Worm (Caenorhabditis elegans) whole organism, early embryonic: ENCODE results near the gene R160.10.

ENCODE experiments used
- B0310.2 ChIP-seq: sonication (generic microtip); optimal IDR thresholded peaks from 2 replicates; lab custom pipeline; 2016; ENCODE audit warnings: mild to moderate bottlenecking, missing genetic modification characterization, missing compliant biosample characterization
- F13C5.2 ChIP-seq: sonication (generic microtip); optimal IDR thresholded peaks from 2 replicates; lab custom pipeline; 2017; ENCODE audit warnings: mild to moderate bottlenecking, missing genetic modification characterization, inconsistent platforms, missing compliant biosample characterization
- aly-1 ChIP-seq: sonication (generic microtip); optimal IDR thresholded peaks from 2 replicates; lab custom pipeline; 2016; ENCODE audit warnings: missing genetic modification characterization, missing compliant biosample characterization
- ama-1 ChIP-seq: fragments of 150-350 bp; optimal IDR thresholded peaks from 2 replicates; lab custom pipeline; 2014
- ceh-13 ChIP-seq: fragments of 200-800 bp; sonication (Bioruptor generic); optimal IDR thresholded peaks from 2 replicates; lab custom pipeline; 2018; ENCODE audit warnings: mild to moderate bottlenecking, missing genetic modification characterization, missing compliant biosample characterization
- ceh-36 ChIP-seq: sonication (generic microtip); optimal IDR thresholded peaks from 2 replicates; lab custom pipeline; 2016; ENCODE audit warnings: missing genetic modification characterization, inconsistent platforms, missing compliant biosample characterization
- ets-7 ChIP-seq: sonication (generic microtip); optimal IDR thresholded peaks from 2 replicates; lab custom pipeline; 2016; ENCODE audit warnings: missing genotype, missing genetic modification characterization, missing compliant biosample characterization
- flt-1 ChIP-seq: fragments of 200-800 bp; sonication (Bioruptor generic); IDR thresholded peaks from 2 replicates; pipeline ENCODE4 v1.3.6; 2022; ENCODE audit warnings: missing genetic modification characterization, missing compliant biosample characterization
- hmbx-1 ChIP-seq: sonication (generic microtip); optimal IDR thresholded peaks from 2 replicates; lab custom pipeline; 2016; ENCODE audit warnings: mild to moderate bottlenecking, missing genetic modification characterization, missing compliant biosample characterization
- hmg-4 ChIP-seq: fragments of 200-800 bp; sonication (Bioruptor generic); optimal IDR thresholded peaks from 2 replicates; lab custom pipeline; 2018; ENCODE audit warnings: mild to moderate bottlenecking, missing genetic modification characterization, missing compliant biosample characterization
- hnd-1 ChIP-seq: sonication (generic microtip); optimal IDR thresholded peaks from 2 replicates; lab custom pipeline; 2016; ENCODE audit warnings: missing genetic modification characterization, missing compliant biosample characterization
- pes-1 ChIP-seq: fragments of 200-800 bp; sonication (Bioruptor generic); IDR thresholded peaks from 2 replicates; pipeline ENCODE4 v1.3.6; 2022; ENCODE audit warnings: missing genetic modification reagents, missing genetic modification characterization, missing compliant biosample characterization
- scrt-1 ChIP-seq: fragments of 200-800 bp; sonication (Bioruptor generic); IDR thresholded peaks from 2 replicates; pipeline ENCODE4 v1.3.6; 2022; ENCODE audit warnings: missing genetic modification characterization, missing compliant biosample characterization
- sea-1 ChIP-seq: fragments of 200-800 bp; sonication (Bioruptor generic); conservative IDR thresholded peaks from 2 replicates; pipeline ENCODE4 v1.3.6; 2022; ENCODE audit warnings: missing genetic modification characterization, missing compliant biosample characterization
- tbx-11 ChIP-seq: fragments of 200-800 bp; sonication (Bioruptor generic); IDR thresholded peaks from 2 replicates; pipeline ENCODE4 v1.3.6; 2022; ENCODE audit warnings: missing genetic modification characterization, missing compliant biosample characterization
- tbx-37 ChIP-seq: fragments of 200-800 bp; sonication (Bioruptor generic); conservative IDR thresholded peaks from 2 replicates; pipeline ENCODE4 v1.3.6; 2022; ENCODE audit warnings: missing genetic modification reagents, missing genetic modification characterization, missing compliant biosample characterization
- tra-4 ChIP-seq: sonication (generic microtip); optimal IDR thresholded peaks from 2 replicates; lab custom pipeline; 2017; ENCODE audit warnings: missing genetic modification characterization, missing compliant biosample characterization

R160.10 gene

DNA sequence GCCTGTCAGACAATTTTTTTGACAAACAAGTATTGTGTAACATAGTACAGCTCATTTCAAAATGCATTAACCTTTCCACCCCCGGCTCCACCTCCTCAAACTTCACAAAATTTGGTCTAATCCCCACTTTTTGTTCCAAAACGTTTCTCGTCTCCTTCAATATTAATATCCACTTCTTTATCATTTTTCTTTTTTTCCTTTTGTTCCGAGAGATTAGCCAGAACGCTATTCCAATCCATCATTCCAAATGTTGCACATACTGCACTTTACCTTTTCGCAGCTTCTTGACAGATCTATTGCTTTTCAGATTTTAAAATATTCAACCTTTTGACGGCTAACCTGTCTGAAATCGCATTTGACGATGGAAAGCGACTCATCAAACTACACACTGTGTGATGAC lies 35.5 kb upstream of the R160.10 start, which contains the start of gene D1079.1:
D1079.1 (plus strand) TSS at position 301 of the 400 bp plus-strand sequence.
- TF ChIP-seq pes-1 (GFP tag; lab: Robert Waterston, UW) (no peak), hmg-4 (GFP tag; lab: Kevin White, UChicago) (no peak), ceh-36 (tag; lab: Kevin White, UChicago) (no peak), F13C5.2 (tag; lab: Kevin White, UChicago) (no peak), tbx-37 (GFP tag; lab: Robert Waterston, UW) (no peak), tbx-11 (GFP tag; lab: Robert Waterston, UW) (no peak), tra-4 (tag; lab: Kevin White, UChicago) (no peak), hnd-1 (no peak), B0310.2 (no peak), sea-1 (GFP tag; lab: Robert Waterston, UW) (no peak), ceh-13 (no peak), flt-1 (GFP tag; lab: Robert Waterston, UW) (no peak), ets-7 (tag; lab: Kevin White, UChicago) (no peak), hmbx-1 (tag; lab: Kevin White, UChicago) (no peak), aly-1 (no peak)

- TF ChIP-seq F13C5.2 (tag; lab: Kevin White, UChicago) (no peak), ama-1 (lab: Kevin White, UChicago) (no peak), hmbx-1 (tag; lab: Kevin White, UChicago) (no peak), ceh-13 (no peak), ets-7 (tag; lab: Kevin White, UChicago) (no peak), scrt-1 (no peak), tra-4 (tag; lab: Kevin White, UChicago) (no peak)
These were observed 33.0 kb upstream of the R160.10 start for ce11 chrX:4400296-4400695.

ce11 chrX:4397460-4397859 lies 30.1 kb upstream of the R160.10 start:
- TF ChIP-seq ceh-36 (tag; lab: Kevin White, UChicago), result no peak
- no peak for TF ChIP-seq B0310.2
- TF ChIP-seq F13C5.2 (tag; lab: Kevin White, UChicago), result no peak
- no peak for TF ChIP-seq ama-1 (lab: Kevin White, UChicago)
- no peak for TF ChIP-seq scrt-1
- no peak for TF ChIP-seq ets-7 (tag; lab: Kevin White, UChicago)
- TF ChIP-seq pes-1 (GFP tag; lab: Robert Waterston, UW), result no peak
- TF ChIP-seq tbx-37 (GFP tag; lab: Robert Waterston, UW), result no peak
- TF ChIP-seq aly-1, result no peak
- no peak for TF ChIP-seq hmbx-1 (tag; lab: Kevin White, UChicago)
- TF ChIP-seq hnd-1, result no peak
- no peak for TF ChIP-seq ceh-13
- TF ChIP-seq hmg-4 (GFP tag; lab: Kevin White, UChicago), result no peak
- no peak for TF ChIP-seq tbx-11 (GFP tag; lab: Robert Waterston, UW)
- no peak for TF ChIP-seq tra-4 (tag; lab: Kevin White, UChicago)

- TF ChIP-seq tbx-37 (GFP tag; lab: Robert Waterston, UW), result peak; percentile 42; the same call in 1 of the 2 replicates
- no peak for TF ChIP-seq sea-1 (GFP tag; lab: Robert Waterston, UW)
- no peak for TF ChIP-seq pes-1 (GFP tag; lab: Robert Waterston, UW)
- no peak for TF ChIP-seq B0310.2
- TF ChIP-seq ama-1 (lab: Kevin White, UChicago), result no peak
- no peak for TF ChIP-seq hmbx-1 (tag; lab: Kevin White, UChicago)
- TF ChIP-seq hnd-1, result no peak
- peak; percentile 62 for TF ChIP-seq F13C5.2 (tag; lab: Kevin White, UChicago)
- TF ChIP-seq tbx-11 (GFP tag; lab: Robert Waterston, UW), result no peak
These were observed 27.9 kb upstream of the R160.10 start for ce11 chrX:4395073-4395850.

DNA sequence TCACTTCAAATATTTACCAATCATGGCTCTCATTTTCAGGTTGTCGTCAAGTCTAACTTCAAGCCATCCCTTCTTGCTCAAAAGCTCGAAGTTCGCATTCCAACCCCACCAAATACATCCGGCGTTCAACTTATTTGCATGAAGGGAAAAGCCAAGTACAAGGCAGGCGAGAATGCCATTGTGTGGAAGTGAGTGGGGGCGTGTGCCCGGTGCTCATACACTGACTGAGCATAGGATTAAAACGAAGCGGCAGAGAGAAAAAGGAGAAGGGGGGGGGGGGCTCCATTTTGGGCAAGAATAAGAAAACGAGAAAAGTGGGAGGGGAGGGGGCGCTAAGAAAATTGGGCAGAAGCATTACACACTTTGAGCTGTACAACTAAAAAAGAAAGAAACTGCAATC lies 24.4 kb upstream of the R160.10 start:
- TF ChIP-seq hmbx-1 (tag; lab: Kevin White, UChicago) (no peak), sea-1 (GFP tag; lab: Robert Waterston, UW) (no peak), ets-7 (tag; lab: Kevin White, UChicago) (no peak), scrt-1 (no peak), tbx-37 (GFP tag; lab: Robert Waterston, UW) (no peak), flt-1 (GFP tag; lab: Robert Waterston, UW) (no peak), ama-1 (lab: Kevin White, UChicago) (no peak), tbx-11 (GFP tag; lab: Robert Waterston, UW) (no peak), B0310.2 (no peak), hnd-1 (no peak)

ce11 chrX:4388834-4389409 lies 21.6 kb upstream of the R160.10 start, which contains the start of gene dpy-23:
dpy-23 (plus strand) TSS chrX:4389359.
- no peak for TF ChIP-seq B0310.2
- no peak for TF ChIP-seq pes-1 (GFP tag; lab: Robert Waterston, UW)
- TF ChIP-seq tbx-37 (GFP tag; lab: Robert Waterston, UW), result no peak
- TF ChIP-seq tra-4 (tag; lab: Kevin White, UChicago), result no peak
- TF ChIP-seq hmbx-1 (tag; lab: Kevin White, UChicago), result no peak
- TF ChIP-seq scrt-1, result no peak
- TF ChIP-seq ets-7 (tag; lab: Kevin White, UChicago), result no peak
- no peak for TF ChIP-seq ama-1 (lab: Kevin White, UChicago)
- no peak for TF ChIP-seq flt-1 (GFP tag; lab: Robert Waterston, UW)
- no peak for TF ChIP-seq hnd-1
- TF ChIP-seq tbx-11 (GFP tag; lab: Robert Waterston, UW), result no peak
- peak; percentile 4 for TF ChIP-seq aly-1
- TF ChIP-seq ceh-13, result no peak
- no peak for TF ChIP-seq sea-1 (GFP tag; lab: Robert Waterston, UW)
- TF ChIP-seq ceh-36 (tag; lab: Kevin White, UChicago), result no peak
- TF ChIP-seq F13C5.2 (tag; lab: Kevin White, UChicago), result peak; percentile 55
- peak; percentile 77 for TF ChIP-seq hmg-4 (GFP tag; lab: Kevin White, UChicago)
